Fruit fly (Drosophila melanogaster) ovary, adult (tissue): Measurements from ENCODE around the gene KFase.

Experiments
- CG17801 ChIP-seq: fragments of 200-800 bp; optimal IDR thresholded peaks from 2 replicates; lab custom pipeline; 2019; ENCODE audit warnings: missing biosample characterization, mild to moderate bottlenecking, missing genetic modification characterization, moderate library complexity; ENCODE audit not compliant: partially characterized antibody

The KFase gene

dm6 chr2L:6467509-6467908, 21.0 kb downstream of the KFase start, which contains the start of gene HemK1:
TSS of gene HemK1 (minus strand) at chr2L:6467698.
- TF ChIP-seq CG17801 (GFP tag; lab: Kevin White, UChicago) = peak; percentile 41

- TF ChIP-seq CG17801 (GFP tag; lab: Kevin White, UChicago) = no peak
These were observed 23.1 kb downstream of the KFase start, which contains the start of gene Rchy1 for dm6 chr2L:6465497-6465896. TSS of gene Rchy1 (minus strand) at chr2L:6465669.

- TF ChIP-seq CG17801 (GFP tag; lab: Kevin White, UChicago) = no peak
These were observed 23.8 kb downstream of the KFase start for dm6 chr2L:6464780-6465179.

- no peak for TF ChIP-seq CG17801 (GFP tag; lab: Kevin White, UChicago)
These were observed 24.3 kb downstream of the KFase start for dm6 chr2L:6464270-6464669.

dm6 chr2L:6463392-6463791, 25.2 kb downstream of the KFase start:
- TF ChIP-seq CG17801 (GFP tag; lab: Kevin White, UChicago) = no peak

- no peak for TF ChIP-seq CG17801 (GFP tag; lab: Kevin White, UChicago)
These were observed 26.3 kb downstream of the KFase start for dm6 chr2L:6462259-6462658.

- TF ChIP-seq CG17801 (GFP tag; lab: Kevin White, UChicago) = no peak
These were observed 27.1 kb downstream of the KFase start for dm6 chr2L:6461497-6461896.

dm6 chr2L:6457583-6457982, 31.0 kb downstream of the KFase start:
- no peak for TF ChIP-seq CG17801 (GFP tag; lab: Kevin White, UChicago)

- TF ChIP-seq CG17801 (GFP tag; lab: Kevin White, UChicago) = no peak
These were observed 32.5 kb downstream of the KFase start, which contains the start of gene frj for dm6 chr2L:6455955-6456599. TSS of gene frj (plus strand) at chr2L:6456052.

dm6 chr2L:6455032-6455954, 33.3 kb downstream of the KFase start, which contains the start of gene retm:
TSS of gene retm (minus strand) at chr2L:6455929.
- no peak for TF ChIP-seq CG17801 (GFP tag; lab: Kevin White, UChicago)

- no peak for TF ChIP-seq CG17801 (GFP tag; lab: Kevin White, UChicago)
These were observed 38.8 kb downstream of the KFase start for dm6 chr2L:6449753-6450152.

dm6 chr2L:6448334-6448703, 40.2 kb downstream of the KFase start, which contains the start of gene Acox3:
TSS of gene Acox3 (minus strand) at chr2L:6448403.
- no peak for TF ChIP-seq CG17801 (GFP tag; lab: Kevin White, UChicago)

- no peak for TF ChIP-seq CG17801 (GFP tag; lab: Kevin White, UChicago)
These were observed 40.8 kb downstream of the KFase start for dm6 chr2L:6447581-6448333.
